Worm (Caenorhabditis elegans) whole organism, young adult: ENCODE measurements around the gene rpt-1.

ENCODE experiments used
- B0019.2 ChIP-seq: fragments of 200-800 bp; sonication (Bioruptor generic); conservative IDR thresholded peaks from 2 replicates; pipeline ENCODE4 v1.3.6; 2022; ENCODE audit warnings: missing genetic modification reagents, missing genetic modification characterization, missing compliant biosample characterization
- D2030.7 ChIP-seq: fragments of 200-800 bp; sonication (Bioruptor generic); IDR thresholded peaks from 2 replicates; pipeline ENCODE4 v1.3.6; 2022; ENCODE audit warnings: missing genetic modification reagents, missing genetic modification characterization, missing compliant biosample characterization
- F39B2.1 ChIP-seq: fragments of 200-800 bp; sonication (Bioruptor generic); IDR thresholded peaks from 2 replicates; pipeline ENCODE4 v1.3.6; 2022; ENCODE audit warnings: missing genetic modification reagents, missing genetic modification characterization, missing compliant biosample characterization
- F49E8.2 ChIP-seq: sonication (generic microtip); optimal IDR thresholded peaks from 3 replicates; lab custom pipeline; 2017; ENCODE audit warnings: missing genetic modification characterization, mild to moderate bottlenecking, missing compliant biosample characterization, antibody characterized with exemption, moderate library complexity; ENCODE audit not compliant: insufficient read depth
- F57A8.1 ChIP-seq: fragments of 200-800 bp; sonication (Bioruptor generic); optimal IDR thresholded peaks from 2 replicates; lab custom pipeline; 2018; ENCODE audit warnings: mild to moderate bottlenecking, missing genetic modification characterization, moderate library complexity, missing compliant biosample characterization
- K11D2.4 ChIP-seq: fragments of 200-800 bp; sonication (Bioruptor generic); IDR thresholded peaks from 2 replicates; pipeline ENCODE4 v1.3.6; 2022; ENCODE audit warnings: missing genetic modification reagents, missing genetic modification characterization, missing compliant biosample characterization
- Y53G8AR.9 ChIP-seq: fragments of 200-800 bp; sonication (Bioruptor generic); conservative IDR thresholded peaks from 2 replicates; pipeline ENCODE4 v1.3.6; 2022; ENCODE audit warnings: missing genetic modification reagents, missing genetic modification characterization, missing compliant biosample characterization
- Y67H2A.10 ChIP-seq: fragments of 200-800 bp; sonication (Bioruptor generic); conservative IDR thresholded peaks from 2 replicates; pipeline ENCODE4 v1.3.6; 2022; ENCODE audit warnings: missing genetic modification reagents, missing genetic modification characterization, missing compliant biosample characterization
- Y95B8A.8 ChIP-seq: fragments of 200-800 bp; sonication (Bioruptor generic); IDR thresholded peaks from 2 replicates; pipeline ENCODE4 v1.3.6; 2022; ENCODE audit warnings: missing genetic modification reagents, missing genetic modification characterization, missing compliant biosample characterization
- akir-1 ChIP-seq: fragments of 200-800 bp; sonication (Bioruptor generic); optimal IDR thresholded peaks from 2 replicates; lab custom pipeline; 2018; ENCODE audit warnings: mild to moderate bottlenecking, missing genetic modification characterization, moderate library complexity, missing compliant biosample characterization
- ama-1 ChIP-seq, 3 experiments: fragments of 150-350 bp in 1 of 3; sonication (generic microtip) in 2 of 3; optimal IDR thresholded peaks; 2 replicates each; lab custom pipeline; 2014 to 2018; ENCODE audit warnings: missing biosample characterization in 2 of 3, missing genetic modification characterization in 2 of 3, missing genetic modification reagents in 2 of 3
- aptf-2 ChIP-seq: fragments of 200-800 bp; sonication (Bioruptor generic); conservative IDR thresholded peaks from 2 replicates; pipeline ENCODE4 v1.3.6; 2022; ENCODE audit warnings: missing genetic modification reagents, missing genetic modification characterization, missing compliant biosample characterization
- attf-5 ChIP-seq: fragments of 200-800 bp; sonication (Bioruptor generic); optimal IDR thresholded peaks from 2 replicates; lab custom pipeline; 2018; ENCODE audit warnings: mild to moderate bottlenecking, missing genetic modification characterization, missing compliant biosample characterization
- bed-2 ChIP-seq: fragments of 200-800 bp; sonication (Bioruptor generic); IDR thresholded peaks from 2 replicates; pipeline ENCODE4 v1.3.6; 2022; ENCODE audit warnings: missing genetic modification reagents, missing genetic modification characterization, missing compliant biosample characterization
- ceh-100 ChIP-seq: fragments of 200-800 bp; sonication (Bioruptor generic); IDR thresholded peaks from 2 replicates; pipeline ENCODE4 v1.3.6; 2022; ENCODE audit warnings: missing genetic modification reagents, missing genetic modification characterization, missing compliant biosample characterization
- ceh-27 ChIP-seq: fragments of 200-800 bp; sonication (Bioruptor generic); optimal IDR thresholded peaks from 2 replicates; lab custom pipeline; 2018; ENCODE audit warnings: mild to moderate bottlenecking, missing genetic modification characterization, moderate library complexity, missing compliant biosample characterization
- ceh-40 ChIP-seq: fragments of 200-800 bp; sonication (Bioruptor generic); IDR thresholded peaks from 2 replicates; pipeline ENCODE4 v1.3.6; 2022; ENCODE audit warnings: missing genetic modification characterization, missing compliant biosample characterization
- ceh-79 ChIP-seq: sonication (generic microtip); optimal IDR thresholded peaks from 2 replicates; lab custom pipeline; 2017; ENCODE audit warnings: mild to moderate bottlenecking, missing genetic modification characterization, missing compliant biosample characterization
- chd-7 ChIP-seq: sonication (generic microtip); optimal IDR thresholded peaks from 2 replicates; lab custom pipeline; 2016; ENCODE audit warnings: mild to moderate bottlenecking, missing genetic modification characterization, moderate library complexity, missing compliant biosample characterization
- dpl-1 ChIP-seq: fragments of 150-350 bp; optimal IDR thresholded peaks from 2 replicates; lab custom pipeline; 2014; ENCODE audit warnings: missing biosample characterization, missing genetic modification reagents, missing genetic modification characterization
- egl-18 ChIP-seq: fragments of 200-800 bp; sonication (Bioruptor generic); IDR thresholded peaks from 2 replicates; pipeline ENCODE4 v1.3.6; 2022; ENCODE audit warnings: missing genetic modification reagents, missing genetic modification characterization, missing compliant biosample characterization
- egl-44 ChIP-seq: fragments of 200-800 bp; sonication (Bioruptor generic); IDR thresholded peaks from 2 replicates; pipeline ENCODE4 v1.3.6; 2022; ENCODE audit warnings: missing genetic modification reagents, missing genetic modification characterization, missing compliant biosample characterization
- hsf-1 ChIP-seq: fragments of 200-800 bp; sonication (Bioruptor generic); IDR thresholded peaks from 2 replicates; pipeline ENCODE4 v1.3.6; 2022; ENCODE audit warnings: missing genetic modification reagents, missing genetic modification characterization, missing compliant biosample characterization
- lin-40 ChIP-seq: sonication (generic microtip); optimal IDR thresholded peaks from 2 replicates; lab custom pipeline; 2016; ENCODE audit warnings: missing genetic modification characterization, mild to moderate bottlenecking, missing compliant biosample characterization, missing genotype, missing genetic modification reagents
- lir-1 ChIP-seq: fragments of 200-800 bp; sonication (Bioruptor generic); conservative IDR thresholded peaks from 2 replicates; pipeline ENCODE4 v1.3.6; 2022; ENCODE audit warnings: missing genetic modification reagents, missing genetic modification characterization, missing compliant biosample characterization
- lsl-1 ChIP-seq: fragments of 200-800 bp; sonication (Bioruptor generic); optimal IDR thresholded peaks from 2 replicates; lab custom pipeline; 2018; ENCODE audit warnings: mild to moderate bottlenecking, missing genetic modification characterization, moderate library complexity, missing compliant biosample characterization
- madf-8 ChIP-seq: fragments of 200-800 bp; sonication (Bioruptor generic); conservative IDR thresholded peaks from 2 replicates; pipeline ENCODE4 v1.3.6; 2022; ENCODE audit warnings: missing genetic modification reagents, missing genetic modification characterization, missing compliant biosample characterization
- mxl-1 ChIP-seq: sonication (generic microtip); optimal IDR thresholded peaks from 2 replicates; lab custom pipeline; 2016; ENCODE audit warnings: missing genetic modification characterization, missing compliant biosample characterization
- nfya-2 ChIP-seq: fragments of 200-800 bp; sonication (Bioruptor generic); IDR thresholded peaks from 2 replicates; pipeline ENCODE4 v1.3.6; 2022; ENCODE audit warnings: missing genetic modification reagents, missing genetic modification characterization, missing compliant biosample characterization
- sdz-38 ChIP-seq: sonication (generic microtip); optimal IDR thresholded peaks from 2 replicates; lab custom pipeline; 2016; ENCODE audit warnings: missing genotype, missing genetic modification characterization, missing compliant biosample characterization
- snpc-4 ChIP-seq, 5 experiments: fragments of 150-350 bp in 1 of 5; sonication (generic microtip) in 4 of 5; optimal IDR thresholded peaks; 2 replicates each; lab custom pipeline; 2014 to 2018; ENCODE audit warnings: missing genetic modification characterization in 5 of 5, missing biosample characterization in 3 of 5, antibody characterized with exemption in 2 of 5, mild to moderate bottlenecking in 2 of 5, missing compliant biosample characterization in 2 of 5, missing genotype in 2 of 5, moderate library complexity in 2 of 5, missing genetic modification reagents in 1 of 5
- somi-1 ChIP-seq: fragments of 200-800 bp; sonication (Bioruptor generic); optimal IDR thresholded peaks from 2 replicates; lab custom pipeline; 2018; ENCODE audit warnings: mild to moderate bottlenecking, missing genetic modification characterization, missing compliant biosample characterization
- tbp1 ChIP-seq: fragments of 200-800 bp; sonication (Bioruptor generic); optimal IDR thresholded peaks from 2 replicates; lab custom pipeline; 2018; ENCODE audit warnings: mild to moderate bottlenecking, missing genetic modification characterization, missing compliant biosample characterization
- ztf-26 ChIP-seq: sonication (generic microtip); optimal IDR thresholded peaks from 2 replicates; lab custom pipeline; 2017; ENCODE audit warnings: missing genetic modification characterization, missing compliant biosample characterization
- ztf-28 ChIP-seq: fragments of 200-800 bp; sonication (Bioruptor generic); IDR thresholded peaks from 2 replicates; pipeline ENCODE4 v1.3.6; 2022; ENCODE audit warnings: missing genetic modification reagents, missing genetic modification characterization, missing compliant biosample characterization
- ztf-3 ChIP-seq: fragments of 200-800 bp; sonication (Bioruptor generic); optimal IDR thresholded peaks from 2 replicates; lab custom pipeline; 2018; ENCODE audit warnings: mild to moderate bottlenecking, missing genetic modification characterization, missing compliant biosample characterization

Gene rpt-1

DNA sequence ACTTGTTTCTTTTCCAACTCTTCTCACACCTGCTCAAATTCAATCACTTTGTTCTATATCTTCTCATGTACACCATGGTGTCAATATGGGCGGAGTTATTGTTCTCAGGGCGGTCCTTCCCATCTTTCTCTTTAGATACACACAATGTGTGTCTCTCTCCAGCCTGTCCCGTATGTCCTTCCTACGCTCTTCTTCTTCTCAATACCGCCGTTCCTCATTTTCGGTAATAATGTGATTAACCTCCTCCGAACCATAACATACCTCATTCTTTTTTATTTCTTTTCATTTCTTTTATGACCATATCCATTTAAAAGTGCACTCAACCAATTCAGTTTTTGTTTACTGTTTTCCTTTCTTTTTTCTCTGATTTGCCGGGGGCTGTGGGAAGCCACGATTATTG is 26.6 kb downstream of the rpt-1 start:
- TF ChIP-seq ceh-100 (no peak), ztf-3 (GFP tag; lab: Kevin White, UChicago) (no peak), Y95B8A.8 (no peak), K11D2.4 (GFP tag; lab: Robert Waterston, UW) (no peak), bed-2 (GFP tag; lab: Robert Waterston, UW) (no peak), mxl-1 (tag; lab: Kevin White, UChicago) (no peak), attf-5 (GFP tag; lab: Kevin White, UChicago) (no peak), chd-7 (tag; lab: Kevin White, UChicago) (no peak), nfya-2 (no peak), somi-1 (GFP tag; lab: Kevin White, UChicago) (no peak), hsf-1 (GFP tag; lab: Robert Waterston, UW) (no peak), lsl-1 (GFP tag; lab: Kevin White, UChicago) (no peak), dpl-1 (no peak), Y67H2A.10 (GFP tag; lab: Robert Waterston, UW) (no peak)

DNA sequence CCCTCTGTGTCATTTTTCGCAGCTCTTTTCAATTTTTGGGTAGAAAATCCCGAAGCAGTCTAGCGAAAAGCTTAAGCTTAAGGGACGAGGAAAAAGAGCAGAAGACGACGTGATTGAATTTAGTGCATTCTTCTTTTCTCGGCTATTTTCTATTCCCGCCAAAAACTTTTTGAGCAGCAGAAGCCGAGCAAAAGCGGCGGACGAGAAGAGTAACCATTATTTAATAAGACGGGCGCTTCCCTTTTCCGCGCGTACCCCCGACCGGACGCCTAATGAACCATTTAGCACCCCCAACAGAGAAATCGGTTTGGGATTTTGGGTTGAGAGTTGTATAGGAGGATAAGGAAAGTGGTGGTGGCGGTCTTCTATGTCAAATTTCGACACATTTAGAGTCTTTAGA is 28.6 kb downstream of the rpt-1 start:
- no peak for TF ChIP-seq lir-1 (GFP tag; lab: Robert Waterston, UW)
- no peak for TF ChIP-seq aptf-2 (GFP tag; lab: Robert Waterston, UW)
- no peak for TF ChIP-seq lin-40 (tag; lab: Kevin White, UChicago)
- no peak for TF ChIP-seq ceh-79 (tag; lab: Kevin White, UChicago)
- TF ChIP-seq, all 124 proteins: peak for 0

DNA sequence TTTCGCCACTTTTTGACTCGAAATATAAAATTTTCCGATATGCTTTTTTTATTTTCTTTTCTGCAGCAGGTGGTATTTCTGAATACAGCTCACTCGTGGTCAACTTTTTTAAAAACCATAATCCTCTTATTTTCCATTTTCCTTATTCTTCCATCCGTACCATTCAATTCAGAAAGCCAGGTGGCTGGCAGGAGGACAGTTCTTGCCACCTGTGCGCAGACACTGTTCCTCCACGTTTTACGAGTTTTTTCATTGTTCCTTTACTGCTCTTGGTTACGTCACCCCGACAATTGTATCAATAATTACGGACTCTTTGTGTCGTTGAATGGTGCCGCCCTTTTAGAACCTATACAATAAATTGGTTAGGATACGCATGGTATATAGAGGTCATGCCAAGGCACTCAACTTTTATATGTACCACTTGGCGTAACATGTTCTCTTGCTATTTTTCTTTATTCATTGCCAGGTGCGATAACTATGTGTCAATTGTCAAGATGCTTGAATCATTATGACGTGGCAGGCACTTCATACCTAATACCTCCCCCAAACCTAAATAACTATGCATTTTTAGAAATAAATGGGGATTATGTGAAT is 29.2 kb downstream of the rpt-1 start:
- TF ChIP-seq tbp1 (GFP tag; lab: Kevin White, UChicago): no peak
- no peak for TF ChIP-seq bed-2 (GFP tag; lab: Robert Waterston, UW)
- TF ChIP-seq akir-1: no peak
- TF ChIP-seq lsl-1 (GFP tag; lab: Kevin White, UChicago): no peak
- no peak for TF ChIP-seq F57A8.1
- TF ChIP-seq egl-18 (GFP tag; lab: Robert Waterston, UW): no peak
- no peak for TF ChIP-seq aptf-2 (GFP tag; lab: Robert Waterston, UW)
- TF ChIP-seq ceh-79 (tag; lab: Kevin White, UChicago): no peak
- no peak for TF ChIP-seq snpc-4 (GFP tag; optimal IDR thresholded peaks at IDR 0.05; lab: Kevin White, UChicago)
- no peak for TF ChIP-seq snpc-4 (tag; optimal IDR thresholded peaks at IDR 0.05; lab: Kevin White, UChicago)
- no peak for TF ChIP-seq B0019.2 (GFP tag; lab: Robert Waterston, UW)
- no peak for TF ChIP-seq ztf-28 (GFP tag; lab: Robert Waterston, UW)
- no peak for TF ChIP-seq Y53G8AR.9 (GFP tag; lab: Robert Waterston, UW)
- no peak for TF ChIP-seq D2030.7 (GFP tag; lab: Robert Waterston, UW)
- TF ChIP-seq ceh-40 (GFP tag; lab: Robert Waterston, UW): no peak
- TF ChIP-seq sdz-38 (tag; lab: Kevin White, UChicago): no peak
- TF ChIP-seq ama-1 (optimal IDR thresholded peaks at IDR 0.05; lab: Kevin White, UChicago): no peak
- no peak for TF ChIP-seq ama-1 (GFP tag; optimal IDR thresholded peaks at IDR 0.05; lab: Kevin White, UChicago)
- TF ChIP-seq egl-44: no peak
- no peak for TF ChIP-seq somi-1 (GFP tag; lab: Kevin White, UChicago)
- TF ChIP-seq, all 124 proteins: peak for 0

DNA sequence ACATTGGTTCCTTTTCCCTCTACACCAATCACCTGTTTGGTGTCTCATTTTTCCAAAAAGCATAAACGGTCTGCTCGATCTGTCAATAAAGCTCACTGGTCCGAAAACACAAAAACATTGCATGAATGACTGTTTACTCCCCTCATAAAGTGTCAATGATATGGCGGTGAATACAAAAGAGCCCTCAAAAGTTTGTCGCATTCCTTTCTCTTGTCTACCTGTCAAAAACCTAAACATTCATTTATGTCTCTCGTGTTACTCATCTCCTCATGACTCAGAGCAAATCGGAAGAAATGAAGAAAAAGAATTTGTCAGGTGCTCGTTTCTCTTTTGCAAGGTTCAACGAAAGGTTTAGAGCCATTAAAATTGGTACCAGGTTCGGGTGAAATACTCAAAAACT is 31.0 kb downstream of the rpt-1 start:
- TF ChIP-seq F49E8.2 (tag; lab: Kevin White, UChicago): no peak
- no peak for TF ChIP-seq ztf-28 (GFP tag; lab: Robert Waterston, UW)
- TF ChIP-seq madf-8 (GFP tag; lab: Robert Waterston, UW): no peak
- no peak for TF ChIP-seq ceh-27 (GFP tag; lab: Kevin White, UChicago)
- TF ChIP-seq ztf-26 (tag; lab: Kevin White, UChicago): no peak
- no peak for TF ChIP-seq F39B2.1 (GFP tag; lab: Robert Waterston, UW)
- TF ChIP-seq, all 124 proteins: peak for 0
